Worm (Caenorhabditis elegans) whole organism, L1 larva: ENCODE data around the gene srg-65.

Experiments used
- C04F5.9 ChIP-seq: sonication (generic microtip); optimal IDR thresholded peaks from 2 replicates; lab custom pipeline; 2016; ENCODE audit warnings: missing genetic modification characterization, missing compliant biosample characterization
- aly-2 ChIP-seq: fragments of 150-350 bp; optimal IDR thresholded peaks from 2 replicates; lab custom pipeline; 2014; ENCODE audit warnings: missing biosample characterization, missing genetic modification characterization
- efl-3 ChIP-seq: fragments of 200-800 bp; sonication (Bioruptor generic); optimal IDR thresholded peaks from 2 replicates; lab custom pipeline; 2018; ENCODE audit warnings: mild to moderate bottlenecking, missing genetic modification characterization, missing compliant biosample characterization
- elt-2 ChIP-seq: sonication (generic microtip); optimal IDR thresholded peaks from 2 replicates; lab custom pipeline; 2016; ENCODE audit warnings: missing genetic modification characterization, mild to moderate bottlenecking, inconsistent platforms, missing compliant biosample characterization, missing genetic modification reagents
- elt-3 ChIP-seq, 6 experiments: fragments of 150-350 bp in 1 of 6; sonication (generic microtip); optimal IDR thresholded peaks; 2 replicates each; lab custom pipeline; 2017 to 2018; ENCODE audit warnings: missing biosample characterization in 6 of 6, missing genetic modification characterization in 6 of 6, inconsistent platforms in 1 of 6
- fkh-10 ChIP-seq: sonication (generic microtip); optimal IDR thresholded peaks from 2 replicates; lab custom pipeline; 2017; ENCODE audit warnings: missing biosample characterization, missing genetic modification reagents, missing genetic modification characterization
- fkh-8 ChIP-seq: sonication (generic microtip); optimal IDR thresholded peaks from 2 replicates; lab custom pipeline; 2016; ENCODE audit warnings: mild to moderate bottlenecking, missing genetic modification characterization, missing compliant biosample characterization
- fos-1 ChIP-seq: fragments of 150-350 bp; optimal IDR thresholded peaks from 2 replicates; lab custom pipeline; 2014; ENCODE audit warnings: missing biosample characterization, missing genetic modification characterization
- grh-1 ChIP-seq: fragments of 200-800 bp; sonication (Bioruptor generic); IDR thresholded peaks from 2 replicates; pipeline ENCODE4 v1.3.6; 2022; ENCODE audit warnings: missing genetic modification reagents, missing genetic modification characterization, missing compliant biosample characterization
- isw-1 ChIP-seq: fragments of 200-800 bp; sonication (Bioruptor generic); IDR thresholded peaks from 2 replicates; pipeline ENCODE4 v1.3.6; 2022; ENCODE audit warnings: missing genetic modification characterization, missing compliant biosample characterization
- jun-1 ChIP-seq: fragments of 150-350 bp; optimal IDR thresholded peaks from 2 replicates; lab custom pipeline; 2014; ENCODE audit warnings: missing biosample characterization, missing genetic modification reagents, missing genetic modification characterization
- lin-14 ChIP-seq: fragments of 200-800 bp; sonication (Bioruptor generic); optimal IDR thresholded peaks from 2 replicates; lab custom pipeline; 2018; ENCODE audit warnings: mild to moderate bottlenecking, missing genetic modification characterization, moderate library complexity, missing compliant biosample characterization
- lin-15B ChIP-seq: fragments of 150-350 bp; sonication (generic microtip); optimal IDR thresholded peaks from 3 replicates; lab custom pipeline; 2014; ENCODE audit warnings: missing biosample characterization, missing genetic modification characterization
- lin-35 ChIP-seq, 2 experiments: fragments of 150-350 bp; optimal IDR thresholded peaks; 2 replicates each; lab custom pipeline; 2014; ENCODE audit warnings: missing biosample characterization in 2 of 2, missing genetic modification characterization in 2 of 2, missing genetic modification reagents in 2 of 2
- lsy-2 ChIP-seq, 2 experiments: fragments of 150-350 bp; optimal IDR thresholded peaks; 2 replicates each; lab custom pipeline; 2014; ENCODE audit warnings: missing biosample characterization in 2 of 2, missing genetic modification characterization in 2 of 2
- mab-9 ChIP-seq: fragments of 200-800 bp; sonication (Bioruptor generic); IDR thresholded peaks from 2 replicates; pipeline ENCODE4 v1.3.6; 2022; ENCODE audit warnings: missing genetic modification reagents, missing genetic modification characterization, missing compliant biosample characterization
- nhr-237 ChIP-seq: fragments of 150-350 bp; optimal IDR thresholded peaks from 2 replicates; lab custom pipeline; 2014; ENCODE audit warnings: missing biosample characterization, missing genetic modification characterization
- nhr-47 ChIP-seq: sonication (generic microtip); optimal IDR thresholded peaks from 2 replicates; lab custom pipeline; 2016; ENCODE audit warnings: mild to moderate bottlenecking, missing genetic modification characterization, moderate library complexity, missing compliant biosample characterization
- nhr-84 ChIP-seq: sonication (generic microtip); optimal IDR thresholded peaks from 2 replicates; lab custom pipeline; 2017; ENCODE audit warnings: missing biosample characterization, missing genetic modification characterization
- nhr-85 ChIP-seq: sonication (generic microtip); peaks from one replicate; lab custom pipeline; 2016; ENCODE audit warnings: missing genetic modification characterization, inconsistent platforms, missing compliant biosample characterization
- pqm-1 ChIP-seq: sonication (generic microtip); optimal IDR thresholded peaks from 3 replicates; lab custom pipeline; 2017; ENCODE audit warnings: missing biosample characterization, missing genetic modification characterization
- rnt-1 ChIP-seq: sonication (generic microtip); optimal IDR thresholded peaks from 2 replicates; lab custom pipeline; 2016; ENCODE audit warnings: mild to moderate bottlenecking, missing genetic modification characterization, moderate library complexity, missing compliant biosample characterization
- skn-1 ChIP-seq: fragments of 150-350 bp; optimal IDR thresholded peaks from 2 replicates; lab custom pipeline; 2014; ENCODE audit warnings: missing biosample characterization, missing genetic modification characterization
- snu-23 ChIP-seq: sonication (generic microtip); optimal IDR thresholded peaks from 2 replicates; lab custom pipeline; 2016; ENCODE audit warnings: missing genetic modification characterization, missing compliant biosample characterization
- tbx-2 ChIP-seq: sonication (generic microtip); optimal IDR thresholded peaks from 2 replicates; lab custom pipeline; 2016; ENCODE audit warnings: missing genetic modification characterization, missing compliant biosample characterization
- tlp-1 ChIP-seq: fragments of 150-350 bp; optimal IDR thresholded peaks from 2 replicates; lab custom pipeline; 2014; ENCODE audit warnings: missing biosample characterization, missing genetic modification characterization
- unc-30 ChIP-seq: sonication (generic microtip); optimal IDR thresholded peaks from 2 replicates; lab custom pipeline; 2017; ENCODE audit warnings: missing biosample characterization, missing genetic modification characterization
- xbp-1 ChIP-seq: sonication (generic microtip); optimal IDR thresholded peaks from 2 replicates; lab custom pipeline; 2016; ENCODE audit warnings: missing genetic modification characterization, missing compliant biosample characterization
- zip-4 ChIP-seq: fragments of 200-800 bp; sonication (Bioruptor generic); optimal IDR thresholded peaks from 2 replicates; lab custom pipeline; 2018; ENCODE audit warnings: mild to moderate bottlenecking, missing genetic modification characterization, moderate library complexity, missing compliant biosample characterization
- ztf-4 ChIP-seq: fragments of 150-350 bp; optimal IDR thresholded peaks from 2 replicates; lab custom pipeline; 2014; ENCODE audit warnings: missing biosample characterization, missing genetic modification characterization

srg-65 gene

ce11 chrV:5433020-5433419 lies 51.7 kb downstream of the srg-65 start, which contains the start of gene acl-6 (continued):
- peak; percentile 97 for TF ChIP-seq elt-2
- TF ChIP-seq nhr-84 (tag; lab: Kevin White, UChicago), result no peak
- TF ChIP-seq xbp-1 (tag; lab: Kevin White, UChicago), result peak; percentile 16
- TF ChIP-seq fkh-10 (GFP tag; lab: Kevin White, UChicago), result no peak
- no peak for TF ChIP-seq zip-4 (GFP tag; lab: Kevin White, UChicago)
- peak; percentile 37 for TF ChIP-seq nhr-47 (tag; lab: Kevin White, UChicago)
- TF ChIP-seq efl-3 (GFP tag; lab: Kevin White, UChicago), result no peak
- no peak for TF ChIP-seq mab-9 (GFP tag; lab: Robert Waterston, UW)
- TF ChIP-seq tlp-1 (tag; lab: Kevin White, UChicago), result no peak
- peak; percentile 44 to 76 for TF ChIP-seq lsy-2 (tag; optimal IDR thresholded peaks at IDR 0.05; lab: Kevin White, UChicago)
- TF ChIP-seq lin-35 (GFP tag; optimal IDR thresholded peaks at IDR 0.05; lab: Kevin White, UChicago), result peak; percentile 88 to 96
- TF ChIP-seq jun-1 (tag; lab: Kevin White, UChicago), result peak; percentile 53
- TF ChIP-seq fkh-8, result no peak
- TF ChIP-seq ztf-4, result no peak
- peak; percentile 15 for TF ChIP-seq fos-1 (tag; lab: Kevin White, UChicago)
- no peak for TF ChIP-seq nhr-237 (tag; lab: Kevin White, UChicago)
- no peak for TF ChIP-seq grh-1 (GFP tag; lab: Robert Waterston, UW)
- peak in 4 of 6 experiments; percentile 39 to 79 (median 68) for TF ChIP-seq elt-3 (tag; optimal IDR thresholded peaks at IDR 0.05; lab: Kevin White, UChicago)
- TF ChIP-seq skn-1 (tag; lab: Kevin White, UChicago), result peak; percentile 3
- no peak for TF ChIP-seq unc-30 (tag; lab: Kevin White, UChicago)
- TF ChIP-seq pqm-1 (tag; lab: Kevin White, UChicago), result peak; percentile 78
- peak; percentile 59 for TF ChIP-seq lin-14 (GFP tag; lab: Kevin White, UChicago)
- TF ChIP-seq nhr-85, result peak; percentile 61
- no peak for TF ChIP-seq C04F5.9 (tag; lab: Kevin White, UChicago)
- TF ChIP-seq lin-15B, result no peak
- no peak for TF ChIP-seq rnt-1 (tag; lab: Kevin White, UChicago)
- no peak for TF ChIP-seq aly-2 (tag; lab: Kevin White, UChicago)
- TF ChIP-seq isw-1 (GFP tag; lab: Robert Waterston, UW), result no peak
- TF ChIP-seq tbx-2 (tag; lab: Kevin White, UChicago), result peak; percentile 11
- TF ChIP-seq snu-23 (GFP tag; lab: Kevin White, UChicago), result peak; percentile 68
- TF ChIP-seq, all 84 proteins: peak for 27
